Worm (Caenorhabditis elegans) whole organism, L3 larva: ENCODE data around the gene T05B4.13.

ENCODE experiments used
- aly-2 ChIP-seq: fragments of 150-350 bp; optimal IDR thresholded peaks from 2 replicates; lab custom pipeline; 2014; ENCODE audit warnings: missing biosample characterization, missing genetic modification characterization
- ceh-9 ChIP-seq: sonication (generic microtip); optimal IDR thresholded peaks from 2 replicates; lab custom pipeline; 2018; ENCODE audit warnings: missing biosample characterization, missing genetic modification characterization
- egl-27 ChIP-seq: sonication (generic microtip); optimal IDR thresholded peaks from 4 replicates; lab custom pipeline; 2017; ENCODE audit warnings: missing biosample characterization, missing genetic modification reagents, missing genetic modification characterization
- elt-1 ChIP-seq: fragments of 150-350 bp; optimal IDR thresholded peaks from 2 replicates; lab custom pipeline; 2014; ENCODE audit warnings: missing biosample characterization, missing genetic modification characterization
- lin-39 ChIP-seq: fragments of 150-350 bp; optimal IDR thresholded peaks from 2 replicates; lab custom pipeline; 2018; ENCODE audit warnings: missing biosample characterization, missing genetic modification reagents, missing genetic modification characterization
- nhr-237 ChIP-seq: fragments of 150-350 bp; optimal IDR thresholded peaks from 2 replicates; lab custom pipeline; 2014; ENCODE audit warnings: missing biosample characterization, missing genetic modification characterization
- nhr-77 ChIP-seq: fragments of 150-350 bp; optimal IDR thresholded peaks from 2 replicates; lab custom pipeline; 2014; ENCODE audit warnings: missing biosample characterization, missing genetic modification characterization
- pha-4 ChIP-seq: fragments of 150-350 bp; optimal IDR thresholded peaks from 2 replicates; lab custom pipeline; 2014; ENCODE audit warnings: missing biosample characterization, missing genetic modification reagents, missing genetic modification characterization
- pqm-1 ChIP-seq: fragments of 150-350 bp; optimal IDR thresholded peaks from 2 replicates; lab custom pipeline; 2017; ENCODE audit warnings: missing biosample characterization, missing genetic modification characterization, inconsistent platforms
- sea-2 ChIP-seq: fragments of 150-350 bp; sonication (generic microtip); optimal IDR thresholded peaks from 4 replicates; lab custom pipeline; 2014; ENCODE audit warnings: missing biosample characterization, missing genetic modification reagents, missing genetic modification characterization
- unc-39 ChIP-seq: sonication (generic microtip); optimal IDR thresholded peaks from 4 replicates; lab custom pipeline; 2017; ENCODE audit warnings: missing biosample characterization, missing genetic modification characterization

- TF ChIP-seq pqm-1 (tag; lab: Kevin White, UChicago): no peak
- no peak for TF ChIP-seq nhr-237 (tag; lab: Kevin White, UChicago)
- TF ChIP-seq unc-39: no peak
- no peak for TF ChIP-seq nhr-77 (tag; lab: Kevin White, UChicago)
- TF ChIP-seq lin-39: no peak
- no peak for TF ChIP-seq aly-2 (tag; lab: Kevin White, UChicago)
- TF ChIP-seq pha-4: no peak
- no peak for TF ChIP-seq elt-1 (tag; lab: Kevin White, UChicago)
- no peak for TF ChIP-seq egl-27 (tag; lab: Kevin White, UChicago)
- no peak for TF ChIP-seq ceh-9
- no peak for TF ChIP-seq sea-2 (GFP tag; lab: Kevin White, UChicago)
Observed at ce11 chrV:4106688-4107087, 20.6 kb downstream of the T05B4.13 start.
